Worm (Caenorhabditis elegans) whole organism, mixed stage, embryonic: Measurements from ENCODE around the gene srbc-38.

ENCODE experiments used
- M03D4.4 ChIP-seq: sonication (generic microtip); optimal IDR thresholded peaks from 2 replicates; lab custom pipeline; 2017; ENCODE audit warnings: mild to moderate bottlenecking, missing genetic modification characterization, missing compliant biosample characterization
- bed-3 ChIP-seq: fragments of 200-800 bp; sonication (Bioruptor generic); optimal IDR thresholded peaks from 3 replicates; lab custom pipeline; 2018; ENCODE audit warnings: mild to moderate bottlenecking, missing genetic modification characterization, moderate library complexity, missing compliant biosample characterization
- blmp-1 ChIP-seq: fragments of 150-350 bp; optimal IDR thresholded peaks from 2 replicates; lab custom pipeline; 2014; ENCODE audit warnings: missing biosample characterization, missing genetic modification characterization
- ceh-39 ChIP-seq: fragments of 150-350 bp; optimal IDR thresholded peaks from 2 replicates; lab custom pipeline; 2014; ENCODE audit warnings: missing biosample characterization, missing genetic modification characterization
- ceh-43 ChIP-seq: fragments of 200-800 bp; sonication (Bioruptor generic); optimal IDR thresholded peaks from 2 replicates; lab custom pipeline; 2018; ENCODE audit warnings: mild to moderate bottlenecking, missing genetic modification characterization, moderate library complexity, missing compliant biosample characterization
- ceh-83 ChIP-seq: fragments of 200-800 bp; sonication (Bioruptor generic); optimal IDR thresholded peaks from 2 replicates; lab custom pipeline; 2018; ENCODE audit warnings: mild to moderate bottlenecking, missing genetic modification characterization, missing compliant biosample characterization
- ces-1 ChIP-seq: fragments of 150-350 bp; optimal IDR thresholded peaks from 2 replicates; lab custom pipeline; 2014; ENCODE audit warnings: missing biosample characterization, missing genetic modification reagents, missing genetic modification characterization
- cnd-1 ChIP-seq: fragments of 200-800 bp; sonication (Bioruptor generic); optimal IDR thresholded peaks from 2 replicates; lab custom pipeline; 2018; ENCODE audit warnings: mild to moderate bottlenecking, missing genetic modification characterization, missing compliant biosample characterization
- drap-1 ChIP-seq: fragments of 200-800 bp; sonication (Bioruptor generic); optimal IDR thresholded peaks from 3 replicates; lab custom pipeline; 2018; ENCODE audit warnings: mild to moderate bottlenecking, missing genetic modification characterization, missing compliant biosample characterization
- elt-1 ChIP-seq: sonication (generic microtip); optimal IDR thresholded peaks from 2 replicates; lab custom pipeline; 2017; ENCODE audit warnings: missing genetic modification characterization, mild to moderate bottlenecking, missing compliant biosample characterization, antibody characterized with exemption, moderate library complexity, borderline replicate concordance; ENCODE audit not compliant: insufficient read depth
- elt-3 ChIP-seq: fragments of 150-350 bp; optimal IDR thresholded peaks from 2 replicates; lab custom pipeline; 2014; ENCODE audit warnings: missing biosample characterization, missing genetic modification characterization
- flh-1 ChIP-seq: fragments of 200-800 bp; sonication (Bioruptor generic); optimal IDR thresholded peaks from 2 replicates; lab custom pipeline; 2018; ENCODE audit warnings: mild to moderate bottlenecking, missing genetic modification characterization, moderate library complexity, missing compliant biosample characterization
- ham-2 ChIP-seq: fragments of 200-800 bp; sonication (Bioruptor generic); optimal IDR thresholded peaks from 2 replicates; lab custom pipeline; 2018; ENCODE audit warnings: mild to moderate bottlenecking, missing genetic modification characterization, missing compliant biosample characterization
- lin-13 ChIP-seq: fragments of 150-350 bp; optimal IDR thresholded peaks from 2 replicates; lab custom pipeline; 2014; ENCODE audit warnings: missing biosample characterization, missing genetic modification characterization
- lin-32 ChIP-seq: fragments of 200-800 bp; sonication (Bioruptor generic); optimal IDR thresholded peaks from 2 replicates; lab custom pipeline; 2018; ENCODE audit warnings: mild to moderate bottlenecking, missing genetic modification characterization, missing compliant biosample characterization
- lsy-2 ChIP-seq: fragments of 150-350 bp; optimal IDR thresholded peaks from 2 replicates; lab custom pipeline; 2014; ENCODE audit warnings: missing biosample characterization, missing genetic modification characterization
- mab-5 ChIP-seq: fragments of 150-350 bp; optimal IDR thresholded peaks from 2 replicates; lab custom pipeline; 2014; ENCODE audit warnings: missing biosample characterization, missing genetic modification characterization
- mep-1 ChIP-seq: fragments of 150-350 bp; optimal IDR thresholded peaks from 2 replicates; lab custom pipeline; 2017; ENCODE audit warnings: missing biosample characterization, missing genetic modification reagents, missing genetic modification characterization, inconsistent platforms
- mls-2 ChIP-seq: sonication (generic microtip); optimal IDR thresholded peaks from 2 replicates; lab custom pipeline; 2016; ENCODE audit warnings: mild to moderate bottlenecking, missing genetic modification characterization, moderate library complexity, missing compliant biosample characterization
- nhr-2 ChIP-seq: fragments of 150-350 bp; optimal IDR thresholded peaks from 2 replicates; lab custom pipeline; 2014; ENCODE audit warnings: missing biosample characterization, missing genetic modification characterization
- nhr-237 ChIP-seq: fragments of 150-350 bp; optimal IDR thresholded peaks from 2 replicates; lab custom pipeline; 2014; ENCODE audit warnings: missing biosample characterization, missing genetic modification characterization
- nhr-28 ChIP-seq: fragments of 150-350 bp; optimal IDR thresholded peaks from 2 replicates; lab custom pipeline; 2014; ENCODE audit warnings: missing biosample characterization, missing genetic modification characterization
- nhr-76 ChIP-seq: sonication (generic microtip); optimal IDR thresholded peaks from 2 replicates; lab custom pipeline; 2017; ENCODE audit warnings: missing biosample characterization, missing genetic modification characterization
- pha-4 ChIP-seq: fragments of 150-350 bp; optimal IDR thresholded peaks from 2 replicates; lab custom pipeline; 2018; ENCODE audit warnings: missing biosample characterization, missing genetic modification reagents, missing genetic modification characterization
- sem-2 ChIP-seq: fragments of 200-800 bp; sonication (Bioruptor generic); optimal IDR thresholded peaks from 2 replicates; lab custom pipeline; 2018; ENCODE audit warnings: mild to moderate bottlenecking, missing genetic modification characterization, missing compliant biosample characterization
- snpc-4 ChIP-seq: fragments of 150-350 bp; optimal IDR thresholded peaks from 2 replicates; lab custom pipeline; 2014; ENCODE audit warnings: missing biosample characterization, missing genetic modification characterization
- sptf-1 ChIP-seq: sonication (generic microtip); optimal IDR thresholded peaks from 2 replicates; lab custom pipeline; 2017; ENCODE audit warnings: mild to moderate bottlenecking, missing genetic modification characterization, moderate library complexity, missing compliant biosample characterization
- unc-120 ChIP-seq: sonication (generic microtip); optimal IDR thresholded peaks from 2 replicates; lab custom pipeline; 2017; ENCODE audit warnings: missing genetic modification characterization, missing compliant biosample characterization; ENCODE audit not compliant: poor library complexity, severe bottlenecking
- unc-39 ChIP-seq: fragments of 150-350 bp; optimal IDR thresholded peaks from 2 replicates; lab custom pipeline; 2014; ENCODE audit warnings: missing biosample characterization, missing genetic modification characterization
- unc-62 ChIP-seq: fragments of 150-350 bp; optimal IDR thresholded peaks from 2 replicates; lab custom pipeline; 2014; ENCODE audit warnings: missing biosample characterization, missing genetic modification reagents, missing genetic modification characterization
- zip-8 ChIP-seq: fragments of 150-350 bp; optimal IDR thresholded peaks from 2 replicates; lab custom pipeline; 2014; ENCODE audit warnings: missing biosample characterization, missing genetic modification characterization
- ztf-11 ChIP-seq: fragments of 150-350 bp; optimal IDR thresholded peaks from 2 replicates; lab custom pipeline; 2014; ENCODE audit warnings: missing biosample characterization, missing genetic modification characterization

Gene srbc-38

DNA sequence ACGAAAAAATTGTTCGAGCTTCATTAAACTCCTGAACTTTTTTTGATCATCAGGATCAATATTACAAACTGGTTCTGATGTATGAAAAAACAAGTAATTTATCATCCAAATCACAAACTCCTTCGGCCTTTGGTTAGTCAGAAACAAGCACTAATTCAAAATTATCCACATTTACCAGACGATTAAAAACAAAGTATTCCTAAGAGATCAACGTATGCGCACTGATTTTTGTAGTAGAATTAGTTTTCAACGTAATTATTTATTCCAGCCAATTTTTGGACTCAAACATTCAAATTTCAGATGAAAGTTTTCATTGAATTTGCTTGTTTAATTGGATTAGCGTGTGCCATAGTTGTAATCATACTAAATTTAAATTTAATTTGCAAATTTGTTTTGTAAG is at the start of gene srbc-38:
srbc-38 (plus strand) TSS at position 301 of the 400 bp plus-strand sequence.
- TF ChIP-seq ceh-83, result no peak
- TF ChIP-seq sem-2 (GFP tag; lab: Kevin White, UChicago), result no peak
- no peak for TF ChIP-seq zip-8 (tag; lab: Kevin White, UChicago)
- no peak for TF ChIP-seq mab-5 (tag; lab: Kevin White, UChicago)

DNA sequence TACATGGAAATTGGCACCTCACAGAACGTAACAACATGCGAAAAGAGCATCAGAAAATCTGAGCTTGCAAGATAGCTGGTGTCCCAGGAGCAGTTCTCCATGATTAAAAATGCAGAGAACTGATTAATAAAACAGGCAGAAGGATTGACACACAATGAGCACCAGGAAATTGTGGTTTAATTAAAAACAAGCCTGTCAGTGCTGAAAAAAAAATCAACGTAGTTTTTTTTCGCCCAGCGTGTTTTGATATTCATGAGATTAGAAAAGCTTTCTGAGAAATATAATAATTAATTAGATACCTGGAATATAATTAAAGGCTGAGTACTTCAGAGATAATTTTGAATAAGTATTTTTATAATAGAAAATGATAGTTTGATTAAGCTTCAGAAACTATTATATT is 49.3 kb upstream of the srbc-38 start, which contains the start of gene srh-246:
srh-246 (minus strand) TSS at position 101 of the 400 bp plus-strand sequence.
- no peak for TF ChIP-seq snpc-4 (tag; lab: Kevin White, UChicago)
- no peak for TF ChIP-seq bed-3 (GFP tag; lab: Kevin White, UChicago)
- no peak for TF ChIP-seq lsy-2
- TF ChIP-seq cnd-1 (tag; lab: Kevin White, UChicago), result no peak
- no peak for TF ChIP-seq unc-120 (tag; lab: Kevin White, UChicago)
- TF ChIP-seq ces-1, result no peak
- TF ChIP-seq M03D4.4 (tag; lab: Kevin White, UChicago), result no peak
- no peak for TF ChIP-seq nhr-76 (tag; lab: Kevin White, UChicago)
- no peak for TF ChIP-seq ham-2 (GFP tag; lab: Kevin White, UChicago)
- TF ChIP-seq elt-3, result no peak
- no peak for TF ChIP-seq nhr-2 (tag; lab: Kevin White, UChicago)
- TF ChIP-seq lin-32 (GFP tag; lab: Kevin White, UChicago), result no peak
- TF ChIP-seq pha-4 (tag; lab: Kevin White, UChicago), result no peak
- no peak for TF ChIP-seq ceh-83
- TF ChIP-seq lin-13, result no peak
- no peak for TF ChIP-seq elt-1 (tag; lab: Kevin White, UChicago)

DNA sequence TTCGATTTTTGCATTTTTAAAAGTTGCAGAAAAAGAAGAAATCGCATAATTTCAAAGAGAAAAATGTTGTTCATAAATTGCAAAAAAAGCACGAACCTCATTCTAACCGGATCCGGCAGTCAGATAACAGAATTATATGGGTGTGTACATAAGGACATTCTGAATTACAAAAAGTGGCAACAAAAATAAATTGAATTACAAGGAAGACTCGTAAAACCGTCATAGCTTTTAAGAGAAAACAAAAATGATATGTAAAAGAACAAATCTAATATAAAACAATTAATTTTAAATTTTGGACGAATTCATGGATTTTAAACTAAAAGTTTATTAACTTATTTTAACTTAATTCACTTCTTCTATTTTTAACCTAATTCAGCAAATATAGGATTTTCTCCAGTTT is 46.8 kb upstream of the srbc-38 start, which contains the start of gene F31F4.17:
F31F4.17 (minus strand) TSS at position 101 of the 400 bp plus-strand sequence.
- TF ChIP-seq zip-8 (tag; lab: Kevin White, UChicago) (no peak), mls-2 (tag; lab: Kevin White, UChicago) (no peak), nhr-28 (no peak), ztf-11 (tag; lab: Kevin White, UChicago) (no peak), elt-3 (no peak), ceh-39 (no peak), unc-120 (tag; lab: Kevin White, UChicago) (no peak), nhr-237 (tag; lab: Kevin White, UChicago) (no peak), ceh-83 (no peak), ces-1 (no peak)

DNA sequence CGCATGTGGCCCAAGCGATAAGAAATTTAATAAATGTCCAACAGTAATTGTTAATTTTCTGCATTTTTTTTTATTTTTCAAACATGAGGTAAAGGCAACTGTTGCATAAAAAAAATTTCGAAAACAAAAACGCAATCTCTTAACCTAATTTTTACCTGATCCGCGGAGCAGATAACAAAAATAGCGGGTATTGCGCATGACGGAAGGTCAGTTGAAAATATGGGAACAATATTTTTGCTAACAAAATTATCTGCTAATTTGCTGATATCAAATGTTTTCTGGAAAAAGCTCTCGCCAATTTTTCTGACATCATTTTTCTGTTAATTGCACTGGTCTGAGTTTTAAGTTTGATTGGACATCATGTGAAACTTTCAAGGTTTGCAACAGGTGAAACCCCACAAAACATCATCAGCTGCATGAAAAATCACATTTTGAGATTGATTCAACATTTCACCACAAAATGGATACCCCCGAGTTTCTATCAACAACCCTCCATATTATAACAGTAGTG is 42.6 kb upstream of the srbc-38 start, which contains the start of the genes F31F4.11 and srh-266:
F31F4.11 (minus strand) TSS at position 101 of the 511 bp plus-strand sequence.
srh-266 (plus strand) TSS at position 461 of the 511 bp plus-strand sequence.
- TF ChIP-seq nhr-237 (tag; lab: Kevin White, UChicago) (no peak), unc-120 (tag; lab: Kevin White, UChicago) (no peak), lin-13 (no peak), ces-1 (no peak), ceh-39 (no peak), sptf-1 (no peak), cnd-1 (tag; lab: Kevin White, UChicago) (no peak), ceh-43 (no peak), unc-62 (GFP tag; lab: Kevin White, UChicago) (no peak), ztf-11 (tag; lab: Kevin White, UChicago) (no peak), blmp-1 (no peak), unc-39 (tag; lab: Kevin White, UChicago) (no peak), nhr-2 (tag; lab: Kevin White, UChicago) (no peak), nhr-76 (tag; lab: Kevin White, UChicago) (no peak), drap-1 (no peak), elt-1 (tag; lab: Kevin White, UChicago) (no peak), mls-2 (tag; lab: Kevin White, UChicago) (no peak), zip-8 (tag; lab: Kevin White, UChicago) (no peak), lin-32 (GFP tag; lab: Kevin White, UChicago) (no peak)
- TF ChIP-seq, all 35 proteins: peak for 0

DNA sequence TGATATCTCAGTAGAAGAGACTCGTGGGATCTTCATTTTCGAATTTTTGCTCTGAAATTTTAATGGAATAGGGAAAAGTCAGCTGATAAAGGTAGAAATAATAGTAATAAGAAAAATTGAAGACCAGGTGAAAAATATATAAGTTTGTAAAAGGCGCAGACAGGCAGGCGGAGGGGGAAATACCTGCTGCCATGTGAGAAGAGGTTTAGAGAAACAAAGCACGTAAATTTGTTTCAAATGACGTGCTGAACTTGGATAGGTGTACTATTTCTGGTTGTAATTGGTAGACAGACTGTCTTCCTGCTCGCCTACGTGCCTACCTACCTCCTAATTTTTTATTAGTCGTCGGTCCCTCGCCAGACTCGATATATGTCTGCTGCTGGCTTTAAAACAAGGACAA is 39.6 kb upstream of the srbc-38 start, which contains the start of gene nhr-180:
nhr-180 (minus strand) TSS at position 52 of the 400 bp plus-strand sequence.
- TF ChIP-seq sem-2 (GFP tag; lab: Kevin White, UChicago) (no peak), flh-1 (GFP tag; lab: Kevin White, UChicago) (no peak), mls-2 (tag; lab: Kevin White, UChicago) (no peak), cnd-1 (tag; lab: Kevin White, UChicago) (no peak), zip-8 (tag; lab: Kevin White, UChicago) (no peak), ceh-43 (no peak), mep-1 (tag; lab: Kevin White, UChicago) (no peak), nhr-28 (no peak), ham-2 (GFP tag; lab: Kevin White, UChicago) (no peak), mab-5 (tag; lab: Kevin White, UChicago) (no peak), ceh-83 (no peak)
